Worm (Caenorhabditis elegans) whole organism, midembryonic: ENCODE measurements around the gene Y54G11A.9.

Source experiments
- T22C8.4 ChIP-seq: fragments of 200-800 bp; sonication (Bioruptor generic); IDR thresholded peaks from 2 replicates; pipeline ENCODE4 v1.3.6; 2022; ENCODE audit warnings: missing genetic modification characterization, missing compliant biosample characterization
- cog-1 ChIP-seq: sonication (generic microtip); optimal IDR thresholded peaks from 2 replicates; lab custom pipeline; 2016; ENCODE audit warnings: missing genetic modification characterization, missing compliant biosample characterization
- flt-1 ChIP-seq: fragments of 200-800 bp; sonication (Bioruptor generic); IDR thresholded peaks from 2 replicates; pipeline ENCODE4 v1.3.6; 2022; ENCODE audit warnings: missing genetic modification characterization, missing compliant biosample characterization
- klf-2 ChIP-seq: fragments of 200-800 bp; sonication (Bioruptor generic); conservative IDR thresholded peaks from 2 replicates; pipeline ENCODE4 v1.3.6; 2022; ENCODE audit warnings: missing genetic modification reagents, missing genetic modification characterization, missing compliant biosample characterization
- med-1 ChIP-seq: sonication (generic microtip); optimal IDR thresholded peaks from 2 replicates; lab custom pipeline; 2017; ENCODE audit warnings: missing genetic modification characterization, mild to moderate bottlenecking, missing compliant biosample characterization, antibody characterized with exemption, missing genetic modification reagents; ENCODE audit not compliant: insufficient read depth
- ref-1 ChIP-seq: fragments of 200-800 bp; sonication (Bioruptor generic); conservative IDR thresholded peaks from 2 replicates; pipeline ENCODE4 v1.3.6; 2022; ENCODE audit warnings: missing genetic modification reagents, missing genetic modification characterization, missing compliant biosample characterization
- tab-1 ChIP-seq: fragments of 200-800 bp; sonication (Bioruptor generic); IDR thresholded peaks from 2 replicates; pipeline ENCODE4 v1.3.6; 2022; ENCODE audit warnings: missing genetic modification characterization, missing compliant biosample characterization
- ztf-23 ChIP-seq: fragments of 200-800 bp; sonication (Bioruptor generic); IDR thresholded peaks from 2 replicates; pipeline ENCODE4 v1.3.6; 2022; ENCODE audit warnings: missing genetic modification reagents, missing genetic modification characterization, missing compliant biosample characterization
- ztf-29 ChIP-seq: fragments of 200-800 bp; sonication (Bioruptor generic); IDR thresholded peaks from 2 replicates; pipeline ENCODE4 v1.3.6; 2022; ENCODE audit warnings: missing genetic modification reagents, missing genetic modification characterization, missing compliant biosample characterization

DNA sequence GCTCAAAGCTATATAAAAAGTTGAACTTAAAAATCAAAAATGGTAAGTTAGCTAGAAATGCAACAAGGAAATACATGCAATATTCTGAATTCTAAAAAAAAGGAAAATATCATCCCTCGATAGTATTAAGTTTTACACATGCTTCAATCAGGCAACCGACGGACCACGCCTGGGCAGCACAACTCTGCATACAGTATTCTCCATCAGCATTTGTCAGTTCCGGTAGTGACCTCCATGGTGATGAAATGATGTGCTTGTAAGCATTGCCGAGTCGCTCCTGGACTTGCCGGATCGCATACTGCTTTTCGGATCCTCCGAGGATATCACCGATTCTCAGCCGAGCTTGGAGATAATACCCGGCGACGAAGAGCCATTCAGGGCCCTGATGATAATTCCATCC lies 4.5 kb upstream of the Y54G11A.9 start:
- TF ChIP-seq flt-1 (no peak), ref-1 (no peak), tab-1 (no peak), cog-1 (tag; lab: Kevin White, UChicago) (no peak), T22C8.4 (no peak), ztf-29 (no peak), ztf-23 (GFP tag; lab: Robert Waterston, UW) (no peak), klf-2 (no peak), med-1 (no peak)
